Worm (Caenorhabditis elegans) whole organism, young adult: ENCODE data around the gene str-10.

Experiments used
- C06A6.2 ChIP-seq: fragments of 200-800 bp; sonication (Bioruptor generic); conservative IDR thresholded peaks from 2 replicates; pipeline ENCODE4 v1.3.6; 2022; ENCODE audit warnings: missing genetic modification characterization, missing compliant biosample characterization
- F55B11.4 ChIP-seq: sonication (generic microtip); optimal IDR thresholded peaks from 2 replicates; lab custom pipeline; 2016; ENCODE audit warnings: missing compliant biosample characterization, missing genetic modification characterization, borderline replicate concordance; ENCODE audit not compliant: insufficient read depth
- aptf-2 ChIP-seq: fragments of 200-800 bp; sonication (Bioruptor generic); conservative IDR thresholded peaks from 2 replicates; pipeline ENCODE4 v1.3.6; 2022; ENCODE audit warnings: missing genetic modification reagents, missing genetic modification characterization, missing compliant biosample characterization
- nfya-1 ChIP-seq: sonication (generic microtip); optimal IDR thresholded peaks from 2 replicates; lab custom pipeline; 2017; ENCODE audit warnings: antibody characterized with exemption, missing compliant biosample characterization, missing genetic modification characterization, borderline replicate concordance; ENCODE audit not compliant: insufficient read depth
- ztf-18 ChIP-seq: sonication (generic microtip); optimal IDR thresholded peaks from 2 replicates; lab custom pipeline; 2016; ENCODE audit warnings: missing genotype, mild to moderate bottlenecking, missing genetic modification characterization, missing compliant biosample characterization

- TF ChIP-seq nfya-1 (tag; lab: Kevin White, UChicago) (no peak), aptf-2 (GFP tag; lab: Robert Waterston, UW) (no peak), F55B11.4 (tag; lab: Kevin White, UChicago) (no peak), ztf-18 (tag; lab: Kevin White, UChicago) (no peak), C06A6.2 (GFP tag; lab: Robert Waterston, UW) (no peak)
Measured at ce11 chrX:13033850-13034249, 48.6 kb upstream of the str-10 start.
